Worm (Caenorhabditis elegans) whole organism, L2 larva: ENCODE data around the gene K10F12.7.

ENCODE experiments used
- C34F6.9 ChIP-seq: fragments of 150-350 bp; optimal IDR thresholded peaks from 2 replicates; lab custom pipeline; 2014; ENCODE audit warnings: missing biosample characterization, missing genetic modification characterization
- Y55F3AM.14 ChIP-seq: fragments of 200-800 bp; sonication (Bioruptor generic); optimal IDR thresholded peaks from 2 replicates; lab custom pipeline; 2018; ENCODE audit warnings: mild to moderate bottlenecking, missing genetic modification characterization, missing compliant biosample characterization
- ZK546.5 ChIP-seq: sonication (generic microtip); optimal IDR thresholded peaks from 2 replicates; lab custom pipeline; 2017; ENCODE audit warnings: missing biosample characterization, missing genetic modification characterization
- alr-1 ChIP-seq: fragments of 150-350 bp; optimal IDR thresholded peaks from 2 replicates; lab custom pipeline; 2014; ENCODE audit warnings: missing biosample characterization, missing genetic modification characterization
- ama-1 ChIP-seq: fragments of 150-350 bp; optimal IDR thresholded peaks from 2 replicates; lab custom pipeline; 2018; ENCODE audit warnings: inconsistent platforms
- blmp-1 ChIP-seq: sonication (generic microtip); optimal IDR thresholded peaks from 2 replicates; lab custom pipeline; 2017; ENCODE audit warnings: missing genetic modification characterization, mild to moderate bottlenecking, missing compliant biosample characterization, antibody characterized with exemption, moderate library complexity; ENCODE audit not compliant: insufficient read depth
- crh-2 ChIP-seq: sonication (generic microtip); optimal IDR thresholded peaks from 2 replicates; lab custom pipeline; 2017; ENCODE audit warnings: missing biosample characterization, missing genetic modification characterization
- lin-13 ChIP-seq: fragments of 150-350 bp; optimal IDR thresholded peaks from 2 replicates; lab custom pipeline; 2014; ENCODE audit warnings: missing biosample characterization, missing genetic modification reagents, missing genetic modification characterization
- lin-39 ChIP-seq: fragments of 150-350 bp; optimal IDR thresholded peaks from 2 replicates; lab custom pipeline; 2014; ENCODE audit warnings: missing biosample characterization, missing genetic modification reagents, missing genetic modification characterization
- lsy-2 ChIP-seq, 2 experiments: fragments of 150-350 bp in 1 of 2; sonication (generic microtip) in 1 of 2; optimal IDR thresholded peaks; 2 replicates each; lab custom pipeline; 2014 to 2017; ENCODE audit warnings: missing biosample characterization in 2 of 2, missing genetic modification characterization in 2 of 2
- nhr-129 ChIP-seq: fragments of 150-350 bp; optimal IDR thresholded peaks from 2 replicates; lab custom pipeline; 2014; ENCODE audit warnings: missing biosample characterization, missing genetic modification characterization
- nhr-25 ChIP-seq: fragments of 150-350 bp; sonication (generic microtip); optimal IDR thresholded peaks from 3 replicates; lab custom pipeline; 2014; ENCODE audit warnings: missing biosample characterization, missing genetic modification characterization
- peb-1 ChIP-seq: fragments of 150-350 bp; optimal IDR thresholded peaks from 2 replicates; lab custom pipeline; 2014; ENCODE audit warnings: missing biosample characterization, missing genetic modification characterization
- unc-55 ChIP-seq: fragments of 150-350 bp; sonication (generic microtip); optimal IDR thresholded peaks from 3 replicates; lab custom pipeline; 2014; ENCODE audit warnings: missing biosample characterization, missing genetic modification reagents, missing genetic modification characterization

The K10F12.7 gene

ce11 chrIII:343346-344220 lies 38.8 kb downstream of the K10F12.7 start:
- TF ChIP-seq lin-39 (no peak), ZK546.5 (tag; lab: Kevin White, UChicago) (no peak), lin-13 (GFP tag; lab: Kevin White, UChicago) (peak; percentile 34), lsy-2 (tag; optimal IDR thresholded peaks at IDR 0.05; lab: Kevin White, UChicago) (peak; percentile 12 to 15), unc-55 (GFP tag; lab: Kevin White, UChicago) (peak; percentile 31), nhr-129 (peak; percentile 7), C34F6.9 (tag; lab: Kevin White, UChicago) (peak; percentile 64), ama-1 (peak; percentile 15), crh-2 (tag; lab: Kevin White, UChicago) (peak; percentile 84), Y55F3AM.14 (peak; percentile 26)

ce11 chrIII:343141-343345 lies 39.3 kb downstream of the K10F12.7 start, which contains the start of gene Y50D7A.8:
Y50D7A.8 (minus strand) TSS chrIII:343241.
- no peak for TF ChIP-seq alr-1 (tag; lab: Kevin White, UChicago)
- TF ChIP-seq nhr-25 (tag; lab: Kevin White, UChicago) = no peak
- TF ChIP-seq peb-1 (tag; lab: Kevin White, UChicago) = no peak
- TF ChIP-seq blmp-1 (tag; lab: Kevin White, UChicago) = no peak
